Fruit fly (Drosophila melanogaster): ENCODE results near the gene CG7963.

The CG7963 gene

DNA sequence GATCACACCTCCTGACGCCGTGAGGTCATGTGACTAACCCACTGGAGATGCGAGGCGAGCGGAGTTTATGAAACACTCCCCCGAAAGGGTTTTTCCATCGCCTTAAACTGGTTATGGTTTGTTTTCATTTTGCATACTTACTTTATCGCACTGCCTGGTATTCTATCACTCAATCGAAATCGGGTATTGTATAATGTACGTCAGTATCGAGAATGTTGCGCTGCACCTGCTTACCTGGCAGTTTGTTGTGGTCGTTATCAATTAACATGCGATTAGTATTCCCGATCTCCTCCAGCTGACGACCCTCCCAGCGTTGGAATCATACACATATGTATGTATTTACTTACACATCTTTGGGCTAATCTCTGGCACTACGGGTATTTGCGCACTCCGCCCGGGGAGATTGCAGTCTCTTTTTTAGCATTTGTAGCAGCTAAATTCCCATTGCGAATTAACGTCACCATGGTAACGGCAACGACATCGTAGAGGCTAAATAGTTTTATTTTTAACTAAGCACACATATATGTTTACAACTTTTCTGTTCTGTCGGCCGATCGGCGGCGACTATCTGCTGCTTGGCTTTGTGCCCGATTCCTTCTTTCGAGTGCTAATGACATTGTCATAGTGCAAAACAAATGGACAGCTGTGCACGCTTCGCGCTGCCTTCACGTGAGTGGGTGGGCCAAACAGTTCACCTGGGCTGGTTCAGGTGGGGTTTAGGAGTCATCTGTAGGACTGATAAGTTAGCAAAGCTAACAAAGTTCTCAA lies 9.5 kb upstream of the CG7963 start:
- TF ChIP-seq Dll (optimal IDR thresholded peaks at IDR 0.05): no peak
- TF ChIP-seq pan (optimal IDR thresholded peaks at IDR 0.05): no peak

DNA sequence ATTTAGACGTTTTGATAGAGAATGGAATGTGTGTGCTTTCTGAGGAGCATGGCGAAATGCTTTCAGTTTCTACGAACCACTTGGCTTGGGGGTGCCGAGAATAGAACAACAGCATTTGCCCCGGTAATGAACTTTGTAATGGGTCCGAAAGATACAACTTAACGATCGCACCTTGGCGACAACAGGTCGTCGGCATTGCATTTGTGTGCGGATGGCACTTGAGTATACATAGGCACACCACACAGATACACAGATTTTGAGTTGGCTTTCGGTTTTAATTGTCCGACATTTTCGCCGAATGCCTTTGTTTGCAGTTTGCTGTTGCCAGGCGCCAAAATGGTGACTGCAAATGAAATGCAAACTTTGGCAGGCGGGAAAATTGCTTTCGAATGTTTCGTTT lies 8.6 kb upstream of the CG7963 start:
- TF ChIP-seq CG8478 (optimal IDR thresholded peaks at IDR 0.05): no peak
- no peak for TF ChIP-seq EcR (GFP tag; optimal IDR thresholded peaks at IDR 0.05)
- TF ChIP-seq Dll (optimal IDR thresholded peaks at IDR 0.05): no peak
- TF ChIP-seq usp (GFP tag; optimal IDR thresholded peaks at IDR 0.05): no peak
- TF ChIP-seq psq (optimal IDR thresholded peaks at IDR 0.05): no peak
- no peak for TF ChIP-seq pan (optimal IDR thresholded peaks at IDR 0.05)

DNA sequence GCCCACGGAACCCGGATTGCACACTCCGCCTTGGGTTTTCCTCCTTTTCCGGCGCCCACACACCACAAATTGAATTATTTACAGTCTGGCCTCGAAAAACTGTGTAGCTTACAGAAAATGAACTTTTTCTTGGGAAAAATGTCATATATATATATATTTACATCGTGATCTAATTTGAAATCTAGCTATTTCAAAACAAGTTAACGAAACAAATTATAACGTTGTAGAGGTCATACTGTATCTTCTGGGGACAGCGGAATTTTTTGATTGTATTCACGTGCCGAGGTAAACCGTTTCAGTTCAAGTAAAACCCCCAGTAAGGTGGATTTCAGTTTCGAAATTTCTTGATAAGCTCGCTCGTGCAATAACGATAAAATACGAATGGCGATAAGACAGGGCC lies 8.2 kb upstream of the CG7963 start:
- no peak for TF ChIP-seq Dll (optimal IDR thresholded peaks at IDR 0.05)
- no peak for TF ChIP-seq CG8478 (optimal IDR thresholded peaks at IDR 0.05)
- no peak for TF ChIP-seq usp (GFP tag; optimal IDR thresholded peaks at IDR 0.05)
- TF ChIP-seq psq (optimal IDR thresholded peaks at IDR 0.05): no peak
- TF ChIP-seq pan (optimal IDR thresholded peaks at IDR 0.05): no peak
- TF ChIP-seq EcR (GFP tag; optimal IDR thresholded peaks at IDR 0.05): no peak

DNA sequence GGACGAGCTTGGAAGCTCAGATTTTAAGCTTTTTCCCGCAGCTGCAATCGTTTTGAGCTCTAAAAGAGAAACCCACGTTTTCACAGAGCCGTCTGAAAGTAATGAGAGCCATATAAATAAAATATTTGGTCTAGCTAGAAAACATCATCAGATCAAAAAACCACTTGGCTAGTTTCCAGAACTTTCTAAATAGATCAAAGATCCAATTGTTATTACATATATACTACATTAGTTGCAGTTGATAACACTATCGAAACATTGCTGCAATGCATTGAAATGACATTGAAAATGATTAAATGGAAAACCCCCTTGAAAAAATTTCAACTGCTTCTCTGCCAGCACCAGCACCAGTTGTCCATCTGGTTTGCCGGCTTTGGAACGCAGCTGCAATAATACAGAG lies 7.7 kb upstream of the CG7963 start:
- TF ChIP-seq Dll (optimal IDR thresholded peaks at IDR 0.05) (no peak), pan (optimal IDR thresholded peaks at IDR 0.05) (no peak), CG8478 (optimal IDR thresholded peaks at IDR 0.05) (no peak), psq (optimal IDR thresholded peaks at IDR 0.05) (no peak), EcR (GFP tag; optimal IDR thresholded peaks at IDR 0.05) (no peak)

DNA sequence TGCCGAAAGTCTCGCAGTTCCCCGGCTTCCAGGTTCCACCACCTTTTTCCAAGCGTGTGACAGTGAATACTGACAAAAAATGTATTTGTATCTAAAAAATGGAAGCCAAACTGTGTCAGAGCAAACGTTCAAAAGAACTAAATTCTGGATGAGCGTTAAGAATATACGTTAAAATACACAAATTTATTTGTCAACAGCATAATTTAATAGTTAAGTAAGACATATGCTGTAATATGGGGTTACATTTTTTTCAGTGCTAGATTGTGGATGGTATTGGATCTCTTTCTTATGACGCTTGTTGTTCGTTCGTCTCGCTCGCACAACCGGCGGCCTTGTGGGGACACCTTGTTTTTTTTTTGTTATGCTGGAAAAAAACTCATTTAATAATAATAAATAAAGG lies 7.0 kb upstream of the CG7963 start:
- TF ChIP-seq psq (optimal IDR thresholded peaks at IDR 0.05): no peak
- TF ChIP-seq EcR (GFP tag; optimal IDR thresholded peaks at IDR 0.05): no peak
- no peak for TF ChIP-seq usp (GFP tag; optimal IDR thresholded peaks at IDR 0.05)
- TF ChIP-seq pan (optimal IDR thresholded peaks at IDR 0.05): no peak
- no peak for TF ChIP-seq CG8478 (optimal IDR thresholded peaks at IDR 0.05)
- TF ChIP-seq Dll (optimal IDR thresholded peaks at IDR 0.05): no peak

DNA sequence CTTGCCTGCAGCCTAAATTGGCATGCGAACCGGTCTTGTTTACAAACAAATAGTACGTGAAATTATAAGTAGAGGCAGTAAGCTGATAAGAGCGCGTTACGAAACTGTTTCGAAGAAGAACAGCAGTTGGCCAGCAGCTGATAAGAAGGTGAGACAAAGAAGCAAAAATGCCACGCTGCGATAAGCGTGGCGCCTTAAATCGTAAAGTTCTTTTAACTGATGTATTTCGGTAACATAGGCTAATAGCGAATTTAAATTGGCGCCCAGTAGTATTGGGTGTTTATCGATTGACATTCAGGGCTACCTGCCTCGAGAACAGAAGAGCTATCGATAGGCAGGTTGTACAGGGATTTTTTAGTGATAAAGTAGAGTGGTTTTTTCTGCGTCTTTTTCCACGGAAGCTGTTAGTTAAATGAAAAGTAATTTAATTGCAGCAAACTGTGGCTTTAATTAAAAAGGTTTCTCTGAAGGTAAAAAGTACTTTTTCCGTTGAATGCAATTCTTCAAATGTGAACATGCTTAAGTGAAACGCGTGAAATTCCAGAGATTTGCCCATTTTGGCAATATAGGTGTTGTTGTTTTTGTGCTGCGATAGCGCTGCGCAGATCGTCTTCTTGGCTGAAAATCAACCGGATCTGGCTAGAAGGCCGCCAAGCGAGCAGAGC lies 5.9 kb upstream of the CG7963 start, which contains the start of gene stck:
stck (plus strand) TSS at position 353 of the 665 bp plus-strand sequence.
- no peak for TF ChIP-seq EcR (GFP tag; optimal IDR thresholded peaks at IDR 0.05)
- no peak for TF ChIP-seq CG8478 (optimal IDR thresholded peaks at IDR 0.05)
- TF ChIP-seq usp (GFP tag; optimal IDR thresholded peaks at IDR 0.05): no peak
- no peak for TF ChIP-seq pan (optimal IDR thresholded peaks at IDR 0.05)
- TF ChIP-seq Dll (optimal IDR thresholded peaks at IDR 0.05): no peak
- TF ChIP-seq psq (optimal IDR thresholded peaks at IDR 0.05): no peak

DNA sequence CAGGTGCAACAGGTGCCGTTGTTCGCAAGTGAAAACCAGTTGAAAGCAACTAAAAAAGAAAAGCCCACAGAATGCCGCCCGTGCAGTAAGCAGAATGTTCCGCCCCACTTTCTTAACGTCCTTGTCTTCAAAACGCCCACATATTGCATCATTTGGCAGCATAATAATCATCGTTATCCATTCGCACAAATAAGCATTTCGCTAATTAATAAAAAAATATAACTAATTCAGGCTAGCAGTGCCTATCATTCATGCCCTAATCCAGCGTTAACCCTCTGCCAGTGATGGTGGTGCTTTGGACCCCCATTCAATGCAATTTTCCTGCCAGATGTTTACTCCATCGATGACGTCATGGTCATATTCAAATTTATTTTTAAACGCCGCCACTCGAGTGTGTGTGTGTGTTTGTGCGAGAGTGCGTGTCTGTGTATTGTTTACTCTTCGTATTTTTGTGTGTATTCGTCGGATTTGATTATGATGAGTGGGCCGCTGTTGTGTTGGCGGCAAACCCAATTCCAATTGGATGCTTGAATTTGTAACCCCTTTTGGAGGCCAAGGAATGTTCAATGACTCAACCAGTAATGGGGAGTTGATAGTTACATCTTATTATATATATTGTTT lies 5.1 kb upstream of the CG7963 start:
- no peak for TF ChIP-seq CG8478 (optimal IDR thresholded peaks at IDR 0.05)
- no peak for TF ChIP-seq pan (optimal IDR thresholded peaks at IDR 0.05)
- no peak for TF ChIP-seq psq (optimal IDR thresholded peaks at IDR 0.05)
- TF ChIP-seq usp (GFP tag; optimal IDR thresholded peaks at IDR 0.05): no peak
- TF ChIP-seq EcR (GFP tag; optimal IDR thresholded peaks at IDR 0.05): no peak
- TF ChIP-seq Dll (optimal IDR thresholded peaks at IDR 0.05): no peak

DNA sequence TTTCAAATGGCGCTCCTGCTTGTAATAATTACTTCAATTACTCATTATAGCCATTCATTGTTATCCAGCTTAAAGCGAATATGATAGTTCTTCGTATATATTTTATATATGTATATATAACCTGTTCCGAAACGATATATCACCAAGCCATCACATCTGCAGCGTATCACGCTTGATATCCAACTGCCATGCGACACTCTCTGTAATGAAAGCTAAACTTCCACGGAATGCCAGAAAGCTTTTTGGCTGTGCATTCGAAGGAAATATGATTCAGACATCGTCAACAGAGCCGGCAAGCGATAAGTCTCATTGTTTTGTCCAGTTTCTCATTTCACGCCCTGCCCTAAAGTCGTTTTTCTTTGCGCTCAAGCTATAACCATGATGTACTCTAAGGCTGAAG lies 4.6 kb upstream of the CG7963 start:
- TF ChIP-seq EcR (GFP tag; optimal IDR thresholded peaks at IDR 0.05) (no peak), psq (optimal IDR thresholded peaks at IDR 0.05) (no peak), usp (GFP tag; optimal IDR thresholded peaks at IDR 0.05) (no peak), CG8478 (optimal IDR thresholded peaks at IDR 0.05) (no peak), Dll (optimal IDR thresholded peaks at IDR 0.05) (no peak), pan (optimal IDR thresholded peaks at IDR 0.05) (no peak)

DNA sequence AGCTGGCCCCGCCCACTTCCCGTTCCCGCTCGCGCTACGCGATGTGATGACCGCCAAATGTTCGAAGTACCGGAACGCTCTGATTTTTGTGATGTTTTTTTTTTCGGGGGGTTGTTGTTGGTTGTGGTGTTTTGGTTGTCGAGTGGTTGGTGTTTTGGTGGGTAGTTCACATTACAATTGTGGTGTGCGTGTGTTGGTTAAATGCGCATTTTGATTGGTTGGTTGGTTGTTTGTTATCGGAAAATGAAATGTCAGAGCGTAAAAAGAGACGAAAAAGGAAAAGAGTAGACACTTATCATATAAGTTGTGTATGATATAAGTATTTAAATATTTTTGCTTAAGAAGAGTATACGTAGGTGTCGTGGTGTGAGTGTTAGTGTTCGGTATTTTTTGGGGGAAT lies 5.9 kb downstream of the CG7963 start:
- no peak for TF ChIP-seq usp (GFP tag; optimal IDR thresholded peaks at IDR 0.05)
- TF ChIP-seq EcR (GFP tag; optimal IDR thresholded peaks at IDR 0.05): no peak
- TF ChIP-seq pan (optimal IDR thresholded peaks at IDR 0.05): no peak
- no peak for TF ChIP-seq psq (optimal IDR thresholded peaks at IDR 0.05)

DNA sequence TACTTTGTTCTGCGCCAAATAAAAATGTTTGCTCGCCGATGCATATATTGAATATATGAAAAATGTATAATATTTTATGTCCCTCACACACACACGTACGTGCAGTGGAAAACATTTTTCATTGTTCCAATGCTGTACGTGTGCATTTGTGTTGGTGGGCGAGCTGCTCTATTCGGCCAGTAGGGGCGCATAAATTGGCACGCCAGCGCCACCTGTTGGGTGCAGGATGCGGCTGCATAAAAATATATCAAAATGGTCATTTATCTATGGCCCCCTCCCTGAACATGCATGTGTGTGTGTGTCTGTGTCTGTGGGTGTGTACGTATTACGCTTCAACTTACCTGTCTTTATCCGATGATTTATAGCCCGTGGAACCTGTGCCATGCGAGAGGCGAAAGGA lies 27.0 kb downstream of the CG7963 start:
- TF ChIP-seq pan (optimal IDR thresholded peaks at IDR 0.05): no peak

All from whole organism.